Worm (Caenorhabditis elegans) whole organism, early embryonic: Measurements from ENCODE around the gene htp-1.

ENCODE experiments used
- B0310.2 ChIP-seq: sonication (generic microtip); optimal IDR thresholded peaks from 2 replicates; lab custom pipeline; 2016; ENCODE audit warnings: mild to moderate bottlenecking, missing genetic modification characterization, missing compliant biosample characterization
- F13C5.2 ChIP-seq: sonication (generic microtip); optimal IDR thresholded peaks from 2 replicates; lab custom pipeline; 2017; ENCODE audit warnings: mild to moderate bottlenecking, missing genetic modification characterization, inconsistent platforms, missing compliant biosample characterization
- aly-1 ChIP-seq: sonication (generic microtip); optimal IDR thresholded peaks from 2 replicates; lab custom pipeline; 2016; ENCODE audit warnings: missing genetic modification characterization, missing compliant biosample characterization
- ama-1 ChIP-seq: fragments of 150-350 bp; optimal IDR thresholded peaks from 2 replicates; lab custom pipeline; 2014
- ceh-13 ChIP-seq: fragments of 200-800 bp; sonication (Bioruptor generic); optimal IDR thresholded peaks from 2 replicates; lab custom pipeline; 2018; ENCODE audit warnings: mild to moderate bottlenecking, missing genetic modification characterization, missing compliant biosample characterization
- ceh-36 ChIP-seq: sonication (generic microtip); optimal IDR thresholded peaks from 2 replicates; lab custom pipeline; 2016; ENCODE audit warnings: missing genetic modification characterization, inconsistent platforms, missing compliant biosample characterization
- ets-7 ChIP-seq: sonication (generic microtip); optimal IDR thresholded peaks from 2 replicates; lab custom pipeline; 2016; ENCODE audit warnings: missing genotype, missing genetic modification characterization, missing compliant biosample characterization
- flt-1 ChIP-seq: fragments of 200-800 bp; sonication (Bioruptor generic); IDR thresholded peaks from 2 replicates; pipeline ENCODE4 v1.3.6; 2022; ENCODE audit warnings: missing genetic modification characterization, missing compliant biosample characterization
- hmbx-1 ChIP-seq: sonication (generic microtip); optimal IDR thresholded peaks from 2 replicates; lab custom pipeline; 2016; ENCODE audit warnings: mild to moderate bottlenecking, missing genetic modification characterization, missing compliant biosample characterization
- hmg-4 ChIP-seq: fragments of 200-800 bp; sonication (Bioruptor generic); optimal IDR thresholded peaks from 2 replicates; lab custom pipeline; 2018; ENCODE audit warnings: mild to moderate bottlenecking, missing genetic modification characterization, missing compliant biosample characterization
- hnd-1 ChIP-seq: sonication (generic microtip); optimal IDR thresholded peaks from 2 replicates; lab custom pipeline; 2016; ENCODE audit warnings: missing genetic modification characterization, missing compliant biosample characterization
- pes-1 ChIP-seq: fragments of 200-800 bp; sonication (Bioruptor generic); IDR thresholded peaks from 2 replicates; pipeline ENCODE4 v1.3.6; 2022; ENCODE audit warnings: missing genetic modification reagents, missing genetic modification characterization, missing compliant biosample characterization
- scrt-1 ChIP-seq: fragments of 200-800 bp; sonication (Bioruptor generic); IDR thresholded peaks from 2 replicates; pipeline ENCODE4 v1.3.6; 2022; ENCODE audit warnings: missing genetic modification characterization, missing compliant biosample characterization
- sea-1 ChIP-seq: fragments of 200-800 bp; sonication (Bioruptor generic); conservative IDR thresholded peaks from 2 replicates; pipeline ENCODE4 v1.3.6; 2022; ENCODE audit warnings: missing genetic modification characterization, missing compliant biosample characterization
- tbx-11 ChIP-seq: fragments of 200-800 bp; sonication (Bioruptor generic); IDR thresholded peaks from 2 replicates; pipeline ENCODE4 v1.3.6; 2022; ENCODE audit warnings: missing genetic modification characterization, missing compliant biosample characterization
- tbx-37 ChIP-seq: fragments of 200-800 bp; sonication (Bioruptor generic); conservative IDR thresholded peaks from 2 replicates; pipeline ENCODE4 v1.3.6; 2022; ENCODE audit warnings: missing genetic modification reagents, missing genetic modification characterization, missing compliant biosample characterization
- tra-4 ChIP-seq: sonication (generic microtip); optimal IDR thresholded peaks from 2 replicates; lab custom pipeline; 2017; ENCODE audit warnings: missing genetic modification characterization, missing compliant biosample characterization

Gene htp-1

ce11 chrIV:5391507-5392057 is at the start of gene htp-1, which contains the start of gene ZK616.5:
Gene htp-1, minus strand, starts transcription at chrIV:5391557.
Gene ZK616.5, plus strand, starts transcription at chrIV:5391929.
- TF ChIP-seq hmg-4 (no peak), scrt-1 (GFP tag; lab: Robert Waterston, UW) (no peak), hnd-1 (tag; lab: Kevin White, UChicago) (no peak), aly-1 (no peak), ets-7 (tag; lab: Kevin White, UChicago) (no peak)

- TF ChIP-seq tbx-37 (GFP tag; lab: Robert Waterston, UW) = no peak
- TF ChIP-seq hmbx-1 (tag; lab: Kevin White, UChicago) = no peak
- no peak for TF ChIP-seq B0310.2 (tag; lab: Kevin White, UChicago)
- no peak for TF ChIP-seq tra-4
- TF ChIP-seq scrt-1 (GFP tag; lab: Robert Waterston, UW) = no peak
- TF ChIP-seq hmg-4 = no peak
- TF ChIP-seq pes-1 (GFP tag; lab: Robert Waterston, UW) = no peak
- no peak for TF ChIP-seq ceh-13
- TF ChIP-seq F13C5.2 (tag; lab: Kevin White, UChicago) = no peak
- no peak for TF ChIP-seq ceh-36 (tag; lab: Kevin White, UChicago)
These were observed 47.3 kb upstream of the htp-1 start, which contains the start of gene mgl-3 for ce11 chrIV:5438705-5439104. Gene mgl-3, plus strand, starts transcription at chrIV:5439005.

- TF ChIP-seq B0310.2 (tag; lab: Kevin White, UChicago) (no peak), tbx-37 (GFP tag; lab: Robert Waterston, UW) (no peak), sea-1 (GFP tag; lab: Robert Waterston, UW) (no peak), aly-1 (no peak), hnd-1 (tag; lab: Kevin White, UChicago) (no peak), F13C5.2 (tag; lab: Kevin White, UChicago) (no peak), scrt-1 (GFP tag; lab: Robert Waterston, UW) (no peak), ceh-13 (no peak)
These were observed 27.8 kb upstream of the htp-1 start, which contains the start of gene ehn-3 for ce11 chrIV:5419122-5419521. Gene ehn-3, minus strand, starts transcription at chrIV:5419222.

ce11 chrIV:5415696-5416095 is 24.3 kb upstream of the htp-1 start, which contains the start of gene spp-7:
Gene spp-7, minus strand, starts transcription at chrIV:5415796.
- TF ChIP-seq ceh-13 = no peak
- no peak for TF ChIP-seq aly-1
- TF ChIP-seq sea-1 (GFP tag; lab: Robert Waterston, UW) = no peak
- TF ChIP-seq hmbx-1 (tag; lab: Kevin White, UChicago) = no peak
- TF ChIP-seq hnd-1 (tag; lab: Kevin White, UChicago) = no peak
- no peak for TF ChIP-seq tbx-37 (GFP tag; lab: Robert Waterston, UW)
- TF ChIP-seq tra-4 = no peak
- TF ChIP-seq B0310.2 (tag; lab: Kevin White, UChicago) = no peak
- no peak for TF ChIP-seq ceh-36 (tag; lab: Kevin White, UChicago)
- no peak for TF ChIP-seq ets-7 (tag; lab: Kevin White, UChicago)
- no peak for TF ChIP-seq ama-1 (lab: Kevin White, UChicago)
- TF ChIP-seq hmg-4 = no peak
- TF ChIP-seq flt-1 = no peak
- no peak for TF ChIP-seq F13C5.2 (tag; lab: Kevin White, UChicago)
- TF ChIP-seq tbx-11 (GFP tag; lab: Robert Waterston, UW) = no peak
- no peak for TF ChIP-seq pes-1 (GFP tag; lab: Robert Waterston, UW)
- no peak for TF ChIP-seq scrt-1 (GFP tag; lab: Robert Waterston, UW)

- TF ChIP-seq aly-1 = no peak
- TF ChIP-seq sea-1 (GFP tag; lab: Robert Waterston, UW) = no peak
- no peak for TF ChIP-seq hmbx-1 (tag; lab: Kevin White, UChicago)
- TF ChIP-seq flt-1 = no peak
- no peak for TF ChIP-seq ama-1 (lab: Kevin White, UChicago)
- no peak for TF ChIP-seq B0310.2 (tag; lab: Kevin White, UChicago)
- TF ChIP-seq ets-7 (tag; lab: Kevin White, UChicago) = no peak
- TF ChIP-seq F13C5.2 (tag; lab: Kevin White, UChicago) = no peak
- TF ChIP-seq scrt-1 (GFP tag; lab: Robert Waterston, UW) = no peak
- TF ChIP-seq hnd-1 (tag; lab: Kevin White, UChicago) = no peak
- no peak for TF ChIP-seq hmg-4
- TF ChIP-seq tbx-37 (GFP tag; lab: Robert Waterston, UW) = no peak
- TF ChIP-seq ceh-36 (tag; lab: Kevin White, UChicago) = no peak
- TF ChIP-seq tra-4 = no peak
- no peak for TF ChIP-seq ceh-13
- no peak for TF ChIP-seq pes-1 (GFP tag; lab: Robert Waterston, UW)
- TF ChIP-seq tbx-11 (GFP tag; lab: Robert Waterston, UW) = no peak
These were observed 20.4 kb upstream of the htp-1 start, which contains the start of gene ZK616.8 for ce11 chrIV:5411641-5412337. Gene ZK616.8, minus strand, starts transcription at chrIV:5412193.

- no peak for TF ChIP-seq F13C5.2 (tag; lab: Kevin White, UChicago)
- TF ChIP-seq ama-1 (lab: Kevin White, UChicago) = no peak
- no peak for TF ChIP-seq ceh-36 (tag; lab: Kevin White, UChicago)
- TF ChIP-seq aly-1 = no peak
- no peak for TF ChIP-seq B0310.2 (tag; lab: Kevin White, UChicago)
- no peak for TF ChIP-seq flt-1
- no peak for TF ChIP-seq ceh-13
- no peak for TF ChIP-seq scrt-1 (GFP tag; lab: Robert Waterston, UW)
- no peak for TF ChIP-seq sea-1 (GFP tag; lab: Robert Waterston, UW)
- no peak for TF ChIP-seq pes-1 (GFP tag; lab: Robert Waterston, UW)
- no peak for TF ChIP-seq tbx-11 (GFP tag; lab: Robert Waterston, UW)
- no peak for TF ChIP-seq hnd-1 (tag; lab: Kevin White, UChicago)
- no peak for TF ChIP-seq tbx-37 (GFP tag; lab: Robert Waterston, UW)
- TF ChIP-seq hmbx-1 (tag; lab: Kevin White, UChicago) = no peak
- TF ChIP-seq ets-7 (tag; lab: Kevin White, UChicago) = no peak
- TF ChIP-seq hmg-4 = no peak
- TF ChIP-seq tra-4 = no peak
These were observed 19.8 kb upstream of the htp-1 start, which contains the start of gene ZK616.65 for ce11 chrIV:5411120-5411519. Gene ZK616.65, minus strand, starts transcription at chrIV:5411220.
